Worm (Caenorhabditis elegans) whole organism, L3 larva: Measurements from ENCODE around the gene F42D1.4.

ENCODE experiments used
- R02D3.7 ChIP-seq: fragments of 150-350 bp; optimal IDR thresholded peaks from 2 replicates; lab custom pipeline; 2014; ENCODE audit warnings: missing biosample characterization, missing genetic modification characterization
- ama-1 ChIP-seq: fragments of 150-350 bp; optimal IDR thresholded peaks from 2 replicates; lab custom pipeline; 2018
- ceh-16 ChIP-seq: sonication (generic microtip); optimal IDR thresholded peaks from 2 replicates; lab custom pipeline; 2017; ENCODE audit warnings: missing biosample characterization, missing genetic modification characterization
- ceh-82 ChIP-seq: fragments of 150-350 bp; optimal IDR thresholded peaks from 2 replicates; lab custom pipeline; 2014; ENCODE audit warnings: missing biosample characterization, missing genetic modification characterization
- ceh-9 ChIP-seq: sonication (generic microtip); optimal IDR thresholded peaks from 2 replicates; lab custom pipeline; 2018; ENCODE audit warnings: missing biosample characterization, missing genetic modification characterization
- daf-12 ChIP-seq: fragments of 150-350 bp; optimal IDR thresholded peaks from 2 replicates; lab custom pipeline; 2014; ENCODE audit warnings: missing biosample characterization, missing genetic modification reagents, missing genetic modification characterization
- egl-27 ChIP-seq: sonication (generic microtip); optimal IDR thresholded peaks from 4 replicates; lab custom pipeline; 2017; ENCODE audit warnings: missing biosample characterization, missing genetic modification reagents, missing genetic modification characterization
- elt-2 ChIP-seq: sonication (generic microtip); optimal IDR thresholded peaks from 2 replicates; lab custom pipeline; 2016; ENCODE audit warnings: missing genetic modification reagents, mild to moderate bottlenecking, missing genetic modification characterization, missing compliant biosample characterization
- elt-3 ChIP-seq, 3 experiments: fragments of 150-350 bp in 1 of 3; sonication (generic microtip) in 2 of 3; optimal IDR thresholded peaks; 2 replicates in 2 of 3; 4 replicates in 1 of 3; lab custom pipeline; 2014 to 2017; ENCODE audit warnings: missing biosample characterization in 3 of 3, missing genetic modification characterization in 3 of 3
- eor-1 ChIP-seq, 2 experiments: fragments of 150-350 bp; optimal IDR thresholded peaks; 2 replicates each; lab custom pipeline; 2014 to 2018; ENCODE audit warnings: missing biosample characterization in 2 of 2, missing genetic modification characterization in 2 of 2
- fos-1 ChIP-seq: fragments of 150-350 bp; optimal IDR thresholded peaks from 2 replicates; lab custom pipeline; 2014; ENCODE audit warnings: missing biosample characterization, missing genetic modification characterization
- hmg-11 ChIP-seq: sonication (generic microtip); optimal IDR thresholded peaks from 2 replicates; lab custom pipeline; 2016; ENCODE audit warnings: missing genetic modification characterization, missing compliant biosample characterization
- jun-1 ChIP-seq: fragments of 150-350 bp; optimal IDR thresholded peaks from 2 replicates; lab custom pipeline; 2014; ENCODE audit warnings: missing biosample characterization, missing genetic modification reagents, missing genetic modification characterization
- lin-39 ChIP-seq: fragments of 150-350 bp; optimal IDR thresholded peaks from 2 replicates; lab custom pipeline; 2018; ENCODE audit warnings: missing biosample characterization, missing genetic modification reagents, missing genetic modification characterization
- lsy-12 ChIP-seq: sonication (generic microtip); optimal IDR thresholded peaks from 2 replicates; lab custom pipeline; 2016; ENCODE audit warnings: mild to moderate bottlenecking, missing genetic modification characterization, missing compliant biosample characterization
- mdl-1 ChIP-seq: fragments of 150-350 bp; optimal IDR thresholded peaks from 2 replicates; lab custom pipeline; 2014; ENCODE audit warnings: missing biosample characterization, missing genetic modification characterization
- mml-1 ChIP-seq: fragments of 150-350 bp; sonication (generic microtip); optimal IDR thresholded peaks from 3 replicates; lab custom pipeline; 2014; ENCODE audit warnings: missing biosample characterization, missing genetic modification characterization
- nhr-11 ChIP-seq: fragments of 150-350 bp; optimal IDR thresholded peaks from 2 replicates; lab custom pipeline; 2014; ENCODE audit warnings: missing biosample characterization, missing genetic modification characterization
- nhr-12 ChIP-seq: fragments of 150-350 bp; optimal IDR thresholded peaks from 2 replicates; lab custom pipeline; 2014; ENCODE audit warnings: missing biosample characterization, missing genetic modification characterization
- nhr-237 ChIP-seq: fragments of 150-350 bp; optimal IDR thresholded peaks from 2 replicates; lab custom pipeline; 2014; ENCODE audit warnings: missing biosample characterization, missing genetic modification characterization
- nhr-28 ChIP-seq: fragments of 150-350 bp; optimal IDR thresholded peaks from 2 replicates; lab custom pipeline; 2014; ENCODE audit warnings: missing biosample characterization, missing genetic modification characterization
- nhr-43 ChIP-seq: sonication (generic microtip); optimal IDR thresholded peaks from 2 replicates; lab custom pipeline; 2016; ENCODE audit warnings: mild to moderate bottlenecking, missing genetic modification characterization, missing compliant biosample characterization; ENCODE audit not compliant: poor library complexity, severe bottlenecking
- nhr-67 ChIP-seq: fragments of 150-350 bp; optimal IDR thresholded peaks from 2 replicates; lab custom pipeline; 2014; ENCODE audit warnings: missing biosample characterization, missing genetic modification characterization
- nhr-77 ChIP-seq: fragments of 150-350 bp; optimal IDR thresholded peaks from 2 replicates; lab custom pipeline; 2014; ENCODE audit warnings: missing biosample characterization, missing genetic modification characterization
- pqm-1 ChIP-seq: fragments of 150-350 bp; optimal IDR thresholded peaks from 2 replicates; lab custom pipeline; 2017; ENCODE audit warnings: missing biosample characterization, missing genetic modification characterization, inconsistent platforms
- sea-2 ChIP-seq: fragments of 150-350 bp; sonication (generic microtip); optimal IDR thresholded peaks from 4 replicates; lab custom pipeline; 2014; ENCODE audit warnings: missing biosample characterization, missing genetic modification reagents, missing genetic modification characterization
- skn-1 ChIP-seq: fragments of 150-350 bp; optimal IDR thresholded peaks from 2 replicates; lab custom pipeline; 2014; ENCODE audit warnings: missing biosample characterization, missing genetic modification characterization
- tbx-2 ChIP-seq: sonication (generic microtip); optimal IDR thresholded peaks from 2 replicates; lab custom pipeline; 2016; ENCODE audit warnings: mild to moderate bottlenecking, missing genetic modification characterization, missing compliant biosample characterization
- unc-39 ChIP-seq: sonication (generic microtip); optimal IDR thresholded peaks from 4 replicates; lab custom pipeline; 2017; ENCODE audit warnings: missing biosample characterization, missing genetic modification characterization
- zag-1 ChIP-seq: fragments of 150-350 bp; optimal IDR thresholded peaks from 2 replicates; lab custom pipeline; 2014; ENCODE audit warnings: missing biosample characterization, missing genetic modification characterization
- ztf-11 ChIP-seq: fragments of 150-350 bp; optimal IDR thresholded peaks from 2 replicates; lab custom pipeline; 2014; ENCODE audit warnings: missing biosample characterization, missing genetic modification characterization
- ztf-4 ChIP-seq: fragments of 150-350 bp; optimal IDR thresholded peaks from 2 replicates; lab custom pipeline; 2014; ENCODE audit warnings: missing biosample characterization, missing genetic modification characterization

The F42D1.4 gene

DNA sequence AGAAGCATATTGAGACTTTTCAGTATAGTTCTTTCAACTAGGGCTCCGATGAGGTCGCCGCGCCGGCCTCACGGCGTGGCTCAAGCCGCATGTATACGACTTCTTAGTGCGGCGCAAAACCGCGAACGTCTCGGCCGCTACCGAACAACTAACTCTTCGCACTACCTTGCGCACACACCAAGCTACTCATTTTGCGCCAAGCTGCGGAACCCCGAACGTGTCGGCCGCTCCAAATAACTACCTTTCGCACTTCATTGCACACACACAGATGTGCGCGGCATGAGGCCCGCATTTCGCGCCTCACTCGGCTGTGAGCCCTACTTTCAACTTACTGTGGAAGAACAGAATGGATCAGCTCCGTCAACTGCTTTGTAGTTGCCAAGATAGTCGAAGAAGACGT lies 39.2 kb upstream of the F42D1.4 start:
- TF ChIP-seq nhr-11 (tag; lab: Kevin White, UChicago) (no peak), nhr-43 (tag; lab: Kevin White, UChicago) (no peak), sea-2 (GFP tag; lab: Kevin White, UChicago) (no peak), nhr-237 (tag; lab: Kevin White, UChicago) (no peak), nhr-67 (tag; lab: Kevin White, UChicago) (no peak), unc-39 (tag; lab: Kevin White, UChicago) (no peak), mml-1 (tag; lab: Kevin White, UChicago) (no peak), nhr-77 (tag; lab: Kevin White, UChicago) (no peak), skn-1 (no peak), fos-1 (no peak)

ce11 chrX:14768989-14769388 lies 38.0 kb upstream of the F42D1.4 start:
- no peak for TF ChIP-seq ceh-16
- TF ChIP-seq ztf-4: no peak
- TF ChIP-seq hmg-11 (tag; lab: Kevin White, UChicago): no peak
- no peak for TF ChIP-seq skn-1
- no peak for TF ChIP-seq R02D3.7
- TF ChIP-seq pqm-1: peak; percentile 73
- no peak for TF ChIP-seq nhr-237 (tag; lab: Kevin White, UChicago)
- peak; percentile 31 for TF ChIP-seq jun-1 (tag; lab: Kevin White, UChicago)
- no peak for TF ChIP-seq nhr-28 (tag; lab: Kevin White, UChicago)
- peak; percentile 78 for TF ChIP-seq elt-2 (tag; lab: Kevin White, UChicago)
- no peak for TF ChIP-seq lin-39 (tag; lab: Kevin White, UChicago)

- TF ChIP-seq skn-1 (no peak), elt-2 (tag; lab: Kevin White, UChicago) (peak; percentile 69), pqm-1 (peak; percentile 54)
These were observed 36.7 kb upstream of the F42D1.4 start for ce11 chrX:14770336-14770735.

- peak; percentile 51 for TF ChIP-seq pqm-1
- TF ChIP-seq daf-12 (tag; lab: Kevin White, UChicago): no peak
- TF ChIP-seq elt-2 (tag; lab: Kevin White, UChicago): peak; percentile 53
- TF ChIP-seq nhr-43 (tag; lab: Kevin White, UChicago): no peak
- TF ChIP-seq nhr-12 (tag; lab: Kevin White, UChicago): no peak
- no peak for TF ChIP-seq egl-27 (tag; lab: Kevin White, UChicago)
- TF ChIP-seq, all 47 proteins: peak for 2
These were observed 35.4 kb upstream of the F42D1.4 start, which contains the start of gene Y16B4A.2 for ce11 chrX:14771682-14772081. Y16B4A.2 (minus strand) TSS chrX:14771851.

DNA sequence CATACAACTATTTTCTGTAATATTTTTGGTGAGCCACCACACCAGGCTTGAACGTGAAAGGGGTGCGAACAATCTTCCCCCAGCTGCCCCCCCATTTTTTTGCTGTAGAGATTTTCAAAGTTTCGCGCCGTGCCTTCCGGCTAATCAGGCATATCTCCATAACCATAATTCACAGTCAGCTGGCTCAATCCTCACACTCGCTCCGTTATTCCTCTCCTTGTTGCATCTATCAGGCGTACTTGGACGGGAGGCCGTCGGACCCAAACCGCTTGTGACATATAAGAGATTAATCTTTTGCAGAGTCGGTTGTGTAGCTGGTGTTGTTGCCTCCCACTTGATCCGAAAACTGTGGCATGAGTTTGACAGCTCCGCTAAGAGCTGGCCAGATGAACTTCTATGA lies 33.8 kb upstream of the F42D1.4 start, which contains the start of gene unc-3:
unc-3 (plus strand) TSS at position 301 of the 400 bp plus-strand sequence.
- no peak for TF ChIP-seq lsy-12 (tag; lab: Kevin White, UChicago)
- TF ChIP-seq nhr-12 (tag; lab: Kevin White, UChicago): no peak
- no peak for TF ChIP-seq nhr-77 (tag; lab: Kevin White, UChicago)
- TF ChIP-seq daf-12 (tag; lab: Kevin White, UChicago): no peak
- no peak for TF ChIP-seq R02D3.7
- TF ChIP-seq ceh-82 (tag; lab: Kevin White, UChicago): no peak
- no peak for TF ChIP-seq lin-39 (tag; lab: Kevin White, UChicago)

DNA sequence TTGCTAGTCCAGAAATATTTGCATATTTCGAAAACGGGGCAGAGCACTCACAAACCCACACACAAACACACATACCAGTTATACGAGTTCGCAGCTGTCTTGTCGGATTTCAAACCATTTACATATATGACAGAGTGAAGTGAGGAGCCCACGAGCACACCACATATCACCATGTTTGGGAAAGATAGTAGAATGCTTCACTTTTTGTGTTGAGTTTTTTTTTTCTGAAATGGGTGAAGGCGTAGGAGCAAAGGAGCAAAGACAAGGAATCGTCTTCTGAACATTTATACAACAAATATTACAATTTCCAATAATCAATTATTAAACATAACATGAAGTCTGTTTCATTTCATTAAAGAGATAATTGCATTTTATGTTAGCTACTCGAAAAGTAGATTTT lies 31.8 kb upstream of the F42D1.4 start:
- TF ChIP-seq mdl-1 (no peak), eor-1 (tag; optimal IDR thresholded peaks at IDR 0.05; lab: Kevin White, UChicago) (no peak), tbx-2 (tag; lab: Kevin White, UChicago) (no peak), nhr-11 (tag; lab: Kevin White, UChicago) (no peak), lin-39 (tag; lab: Kevin White, UChicago) (no peak), ceh-9 (tag; lab: Kevin White, UChicago) (no peak), elt-3 (tag; optimal IDR thresholded peaks at IDR 0.05; lab: Kevin White, UChicago) (no peak), nhr-77 (tag; lab: Kevin White, UChicago) (no peak), R02D3.7 (no peak), pqm-1 (no peak), ama-1 (lab: Kevin White, UChicago) (no peak), sea-2 (GFP tag; lab: Kevin White, UChicago) (no peak), nhr-12 (tag; lab: Kevin White, UChicago) (no peak), ztf-11 (tag; lab: Kevin White, UChicago) (no peak), zag-1 (no peak)
- TF ChIP-seq, all 47 proteins: peak for 0
